Fruit fly (Drosophila melanogaster) Kc167 (cell line): ENCODE results near the gene CG33272.

ENCODE experiments used
- h ChIP-seq: fragments of >200 bp; optimal IDR thresholded peaks from 3 replicates; lab custom pipeline; 2018; ENCODE audit warnings: missing external identifiers
- insv ChIP-seq: fragments of >200 bp; optimal IDR thresholded peaks from 3 replicates; lab custom pipeline; 2018; ENCODE audit warnings: missing external identifiers
- ttk ChIP-seq: sonication (Bioruptor generic); optimal IDR thresholded peaks from 2 replicates; lab custom pipeline; 2017; ENCODE audit warnings: missing external identifiers

dm6 chr3L:11491222-11491873, 19.0 kb downstream of the CG33272 start:
- TF ChIP-seq h (no peak), insv (lab: Kevin White, UChicago) (no peak), ttk (lab: Kevin White, UChicago) (no peak)
